Fruit fly (Drosophila melanogaster) whole organism, embryonic: ENCODE measurements around the gene CG4218.

ENCODE experiments used
- Ada2b ChIP-seq: fragments of 200-800 bp; sonication (Bioruptor generic); IDR thresholded peaks from 2 replicates; pipeline ENCODE4 v1.3.6; 2022; ENCODE audit warnings: missing biosample characterization, missing genetic modification characterization
- Asciz ChIP-seq: fragments of 200-800 bp; sonication (Bioruptor generic); optimal IDR thresholded peaks from 2 replicates; lab custom pipeline; 2017; ENCODE audit warnings: missing biosample characterization, mild to moderate bottlenecking, missing genetic modification characterization, missing genetic modification reagents
- B-H2 ChIP-seq: fragments of 200-800 bp; sonication (Bioruptor generic); optimal IDR thresholded peaks from 2 replicates; lab custom pipeline; 2018; ENCODE audit warnings: missing biosample characterization, mild to moderate bottlenecking, missing genetic modification characterization
- CG10147 ChIP-seq: fragments of 200-800 bp; sonication (Bioruptor generic); optimal IDR thresholded peaks from 2 replicates; lab custom pipeline; 2019; ENCODE audit warnings: missing biosample characterization, mild to moderate bottlenecking, missing genetic modification characterization, moderate library complexity
- CG11560 ChIP-seq: fragments of 200-800 bp; sonication (Bioruptor generic); IDR thresholded peaks from 3 replicates; pipeline ENCODE4 v1.3.6; 2022; ENCODE audit warnings: missing biosample characterization, missing genetic modification characterization
- CG12659 ChIP-seq: fragments of 200-800 bp; sonication (Bioruptor generic); optimal IDR thresholded peaks from 3 replicates; lab custom pipeline; 2017; ENCODE audit warnings: mild to moderate bottlenecking, missing biosample characterization, missing genetic modification reagents, missing genetic modification characterization
- CG12769 ChIP-seq: fragments of 200-800 bp; sonication (Bioruptor generic); optimal IDR thresholded peaks from 2 replicates; lab custom pipeline; 2019; ENCODE audit warnings: missing biosample characterization, mild to moderate bottlenecking, missing genetic modification characterization, moderate library complexity
- CG15696 ChIP-seq: fragments of 200-800 bp; sonication (Bioruptor generic); optimal IDR thresholded peaks from 2 replicates; lab custom pipeline; 2019; ENCODE audit warnings: missing biosample characterization, mild to moderate bottlenecking, missing genetic modification characterization, moderate library complexity
- CG2889 ChIP-seq: fragments of 200-800 bp; sonication (Bioruptor generic); IDR thresholded peaks from 3 replicates; pipeline ENCODE4 v1.3.6; 2022; ENCODE audit warnings: missing biosample characterization, missing genetic modification characterization
- CG30020 ChIP-seq: fragments of 200-800 bp; optimal IDR thresholded peaks from 2 replicates; lab custom pipeline; 2019; ENCODE audit warnings: missing biosample characterization, mild to moderate bottlenecking, missing genetic modification characterization, moderate library complexity
- CG30431 ChIP-seq: fragments of 200-800 bp; sonication (Bioruptor generic); optimal IDR thresholded peaks from 2 replicates; lab custom pipeline; 2017; ENCODE audit warnings: missing biosample characterization, missing genetic modification characterization
- CG3407 ChIP-seq: fragments of 200-800 bp; sonication (Bioruptor generic); optimal IDR thresholded peaks from 2 replicates; lab custom pipeline; 2018; ENCODE audit warnings: missing biosample characterization, mild to moderate bottlenecking, missing genetic modification characterization
- CG4617 ChIP-seq: fragments of 200-800 bp; sonication (Bioruptor generic); optimal IDR thresholded peaks from 3 replicates; lab custom pipeline; 2016; ENCODE audit warnings: missing biosample characterization, missing genetic modification characterization, borderline replicate concordance
- CG6654 ChIP-seq: fragments of 200-800 bp; sonication (Bioruptor generic); optimal IDR thresholded peaks from 2 replicates; lab custom pipeline; 2017; ENCODE audit warnings: missing biosample characterization, mild to moderate bottlenecking, missing genetic modification characterization
- CG7271 ChIP-seq: fragments of 200-800 bp; sonication (Bioruptor generic); optimal IDR thresholded peaks from 2 replicates; lab custom pipeline; 2018; ENCODE audit warnings: missing biosample characterization, mild to moderate bottlenecking, missing genetic modification characterization, moderate library complexity
- CG7372 ChIP-seq: fragments of 200-800 bp; sonication (Bioruptor generic); IDR thresholded peaks from 2 replicates; pipeline ENCODE4 v1.3.6; 2022; ENCODE audit warnings: missing biosample characterization, missing genetic modification characterization
- CG9609 ChIP-seq: fragments of 200-800 bp; sonication (Bioruptor generic); optimal IDR thresholded peaks from 3 replicates; lab custom pipeline; 2016; ENCODE audit warnings: missing biosample characterization, missing genetic modification characterization
- CG9797 ChIP-seq: fragments of 200-800 bp; sonication (Bioruptor generic); optimal IDR thresholded peaks from 3 replicates; lab custom pipeline; 2018; ENCODE audit warnings: missing biosample characterization, mild to moderate bottlenecking, missing genetic modification characterization
- CG9876 ChIP-seq: fragments of 200-800 bp; sonication (Bioruptor generic); optimal IDR thresholded peaks from 2 replicates; lab custom pipeline; 2016; ENCODE audit warnings: missing biosample characterization, missing genetic modification characterization
- Chrac-16 ChIP-seq: fragments of 200-800 bp; sonication (Bioruptor generic); optimal IDR thresholded peaks from 3 replicates; lab custom pipeline; 2016; ENCODE audit warnings: missing biosample characterization, missing genetic modification characterization
- Dfd ChIP-seq, 2 experiments: fragments of >200 bp; optimal IDR thresholded peaks; 2 replicates each; lab custom pipeline; 2017; ENCODE audit warnings: missing biosample characterization in 2 of 2, missing genetic modification characterization in 2 of 2
- Doc2 ChIP-seq: fragments of 200-800 bp; sonication (Bioruptor generic); IDR thresholded peaks from 2 replicates; pipeline ENCODE4 v1.3.6; 2022; ENCODE audit warnings: missing biosample characterization, missing genetic modification characterization
- Fer3 ChIP-seq: fragments of 200-800 bp; sonication (Bioruptor generic); optimal IDR thresholded peaks from 2 replicates; lab custom pipeline; 2018; ENCODE audit warnings: missing biosample characterization, mild to moderate bottlenecking, missing genetic modification characterization, moderate library complexity
- H2.0 ChIP-seq: fragments of 200-800 bp; sonication (Bioruptor generic); IDR thresholded peaks from 2 replicates; pipeline ENCODE4 v1.3.6; 2022; ENCODE audit warnings: missing biosample characterization, missing genetic modification characterization
- HLH54F ChIP-seq: fragments of 200-800 bp; sonication (Bioruptor generic); optimal IDR thresholded peaks from 3 replicates; lab custom pipeline; 2016; ENCODE audit warnings: missing biosample characterization, missing genetic modification characterization
- Rx ChIP-seq: fragments of 200-800 bp; sonication (Bioruptor generic); IDR thresholded peaks from 2 replicates; pipeline ENCODE4 v1.3.6; 2022; ENCODE audit warnings: missing biosample characterization, missing genetic modification characterization
- Sin3A ChIP-seq: fragments of >200 bp; optimal IDR thresholded peaks from 2 replicates; lab custom pipeline; 2018
- Sry-δ ChIP-seq: fragments of 200-800 bp; sonication (Bioruptor generic); optimal IDR thresholded peaks from 2 replicates; lab custom pipeline; 2016; ENCODE audit warnings: missing biosample characterization, missing genetic modification characterization
- Ssrp ChIP-seq: fragments of 200-800 bp; sonication (Bioruptor generic); optimal IDR thresholded peaks from 2 replicates; lab custom pipeline; 2018; ENCODE audit warnings: missing biosample characterization, mild to moderate bottlenecking, missing genetic modification characterization, moderate library complexity
- Trl ChIP-seq, 3 experiments: fragments of >200 bp in 2 of 3; fragments of 200-800 bp in 1 of 3; sonication (Bioruptor generic) in 1 of 3; optimal IDR thresholded peaks; 2 replicates in 1 of 3; 3 replicates in 2 of 3; lab custom pipeline; 2016 to 2017; ENCODE audit warnings: missing biosample characterization in 1 of 3, missing genetic modification characterization in 1 of 3
- YL-1 ChIP-seq: fragments of 200-800 bp; sonication (Bioruptor generic); optimal IDR thresholded peaks from 3 replicates; lab custom pipeline; 2017; ENCODE audit warnings: missing biosample characterization, mild to moderate bottlenecking, missing genetic modification characterization
- abd-A ChIP-seq: fragments of 200-800 bp; sonication (Bioruptor generic); optimal IDR thresholded peaks from 3 replicates; lab custom pipeline; 2019; ENCODE audit warnings: missing biosample characterization, mild to moderate bottlenecking, missing genetic modification characterization, moderate library complexity
- bowl ChIP-seq: fragments of 200-800 bp; sonication (Bioruptor generic); IDR thresholded peaks from 2 replicates; pipeline ENCODE4 v1.3.6; 2022; ENCODE audit warnings: missing biosample characterization, missing genetic modification characterization
- chm ChIP-seq: fragments of 200-800 bp; sonication (Bioruptor generic); IDR thresholded peaks from 2 replicates; pipeline ENCODE4 v1.3.6; 2022; ENCODE audit warnings: missing biosample characterization, missing genetic modification characterization
- cwo ChIP-seq: fragments of 200-800 bp; sonication (Bioruptor generic); optimal IDR thresholded peaks from 3 replicates; lab custom pipeline; 2017; ENCODE audit warnings: missing biosample characterization, missing genetic modification characterization, mild to moderate bottlenecking, moderate library complexity, missing genetic modification reagents
- dati ChIP-seq: fragments of 200-800 bp; sonication (Bioruptor generic); IDR thresholded peaks from 2 replicates; pipeline ENCODE4 v1.3.6; 2022; ENCODE audit warnings: missing biosample characterization, missing genetic modification characterization
- en ChIP-seq: fragments of 200-800 bp; sonication (Bioruptor generic); optimal IDR thresholded peaks from 2 replicates; lab custom pipeline; 2016; ENCODE audit warnings: missing biosample characterization, missing genetic modification characterization
- fd64A ChIP-seq: fragments of 200-800 bp; sonication (Bioruptor generic); optimal IDR thresholded peaks from 3 replicates; lab custom pipeline; 2018; ENCODE audit warnings: missing biosample characterization, mild to moderate bottlenecking, missing genetic modification characterization
- gcm2 ChIP-seq: fragments of 200-800 bp; sonication (Bioruptor generic); optimal IDR thresholded peaks from 2 replicates; lab custom pipeline; 2016; ENCODE audit warnings: missing biosample characterization, missing genetic modification characterization
- hb ChIP-seq: fragments of 200-800 bp; sonication (Bioruptor generic); IDR thresholded peaks from 3 replicates; pipeline ENCODE4 v1.3.6; 2022; ENCODE audit warnings: missing biosample characterization, missing genetic modification characterization; ENCODE audit not compliant: partially characterized antibody
- hkb ChIP-seq, 2 experiments: fragments of 200-800 bp in 1 of 2; fragments of >200 bp in 1 of 2; sonication (Bioruptor generic) in 1 of 2; IDR thresholded peaks in 1 of 2; optimal IDR thresholded peaks in 1 of 2; 2 replicates each; pipeline versions ENCODE4 v1.3.6 to Lab custom; 2017 to 2022; ENCODE audit warnings: missing biosample characterization in 1 of 2, missing genetic modification characterization in 1 of 2
- lilli ChIP-seq: fragments of 200-800 bp; sonication (Bioruptor generic); optimal IDR thresholded peaks from 3 replicates; lab custom pipeline; 2016; ENCODE audit warnings: missing biosample characterization, missing genetic modification characterization
- luna ChIP-seq: fragments of 200-800 bp; sonication (Bioruptor generic); optimal IDR thresholded peaks from 2 replicates; lab custom pipeline; 2016; ENCODE audit warnings: missing biosample characterization, missing genetic modification characterization
- nerfin-2 ChIP-seq: fragments of 200-800 bp; sonication (Bioruptor generic); IDR thresholded peaks from 2 replicates; pipeline ENCODE4 v1.3.6; 2022; ENCODE audit warnings: missing biosample characterization, missing genetic modification characterization; ENCODE audit not compliant: partially characterized antibody
- nmo ChIP-seq: fragments of 200-800 bp; sonication (Bioruptor generic); optimal IDR thresholded peaks from 2 replicates; lab custom pipeline; 2018; ENCODE audit warnings: missing biosample characterization, mild to moderate bottlenecking, missing genetic modification characterization, moderate library complexity
- oc ChIP-seq: fragments of 200-800 bp; sonication (Bioruptor generic); optimal IDR thresholded peaks from 2 replicates; lab custom pipeline; 2018; ENCODE audit warnings: missing biosample characterization, mild to moderate bottlenecking, missing genetic modification characterization, moderate library complexity
- peb ChIP-seq: fragments of 200-800 bp; sonication (Bioruptor generic); IDR thresholded peaks from 2 replicates; pipeline ENCODE4 v1.3.6; 2022; ENCODE audit warnings: missing biosample characterization, missing genetic modification characterization
- repo ChIP-seq: fragments of 200-800 bp; sonication (Bioruptor generic); optimal IDR thresholded peaks from 2 replicates; lab custom pipeline; 2016; ENCODE audit warnings: missing biosample characterization, missing genetic modification characterization
- sqz ChIP-seq: fragments of 200-800 bp; sonication (Bioruptor generic); optimal IDR thresholded peaks from 3 replicates; lab custom pipeline; 2018; ENCODE audit warnings: missing biosample characterization, mild to moderate bottlenecking, missing genetic modification characterization
- tna ChIP-seq: fragments of 200-800 bp; sonication (Bioruptor generic); IDR thresholded peaks from 2 replicates; pipeline ENCODE4 v1.3.6; 2022; ENCODE audit warnings: missing biosample characterization, missing genetic modification characterization; ENCODE audit not compliant: partially characterized antibody

Gene CG4218

dm6 chr2L:14500383-14500782 lies 48.5 kb downstream of the CG4218 start (continued):
- TF ChIP-seq Asciz (GFP tag; lab: Kevin White, UChicago), result peak; percentile 42
- TF ChIP-seq nerfin-2 (GFP tag; lab: Robert Waterston, UW), result no peak
- peak; percentile 2; the same call in 1 of the 2 replicates for TF ChIP-seq dati (GFP tag; lab: Robert Waterston, UW)
- 0 out of 2 replicates have a peak, but pooled peaks have one; percentile 37 for TF ChIP-seq chm
- no peak for TF ChIP-seq CG2889 (GFP tag; lab: Robert Waterston, UW)
- peak; percentile 68; the same call in 1 of the 2 replicates for TF ChIP-seq peb (GFP tag; lab: Robert Waterston, UW)
- TF ChIP-seq CG9609 (GFP tag; lab: Kevin White, UChicago), result peak; percentile 27
- TF ChIP-seq gcm2, result peak; percentile 56
- peak; percentile 67 for TF ChIP-seq Rx (GFP tag; lab: Robert Waterston, UW)
- TF ChIP-seq B-H2 (GFP tag; lab: Kevin White, UChicago), result no peak
- no peak for TF ChIP-seq luna (GFP tag; lab: Kevin White, UChicago)
- TF ChIP-seq CG30431 (GFP tag; lab: Kevin White, UChicago), result peak; percentile 18
- no peak for TF ChIP-seq bowl (GFP tag; lab: Robert Waterston, UW)
- TF ChIP-seq CG3407 (GFP tag; lab: Kevin White, UChicago), result peak; percentile 59
- no peak for TF ChIP-seq Doc2 (GFP tag; lab: Robert Waterston, UW)
- peak; percentile 65 for TF ChIP-seq CG7372 (GFP tag; lab: Robert Waterston, UW)
- peak; percentile 70 for TF ChIP-seq nmo (GFP tag; lab: Kevin White, UChicago)
- TF ChIP-seq CG15696 (tag; lab: Kevin White, UChicago), result no peak
- TF ChIP-seq abd-A (tag; lab: Kevin White, UChicago), result no peak
- no peak for TF ChIP-seq CG7271 (tag; lab: Kevin White, UChicago)
- TF ChIP-seq CG30020 (tag; lab: Kevin White, UChicago), result peak; percentile 9
- TF ChIP-seq oc (tag; lab: Kevin White, UChicago), result peak; percentile 66
- TF ChIP-seq Sry-δ (GFP tag; lab: Kevin White, UChicago), result no peak
- peak; percentile 68 for TF ChIP-seq Ssrp (tag; lab: Kevin White, UChicago)
- TF ChIP-seq Ada2b, result peak; percentile 71
- TF ChIP-seq YL-1 (GFP tag; lab: Kevin White, UChicago), result no peak
- TF ChIP-seq CG4617 (GFP tag; lab: Kevin White, UChicago), result peak; percentile 17
- TF ChIP-seq HLH54F (GFP tag; lab: Kevin White, UChicago), result peak; percentile 6
- no peak for TF ChIP-seq Dfd (GFP tag; optimal IDR thresholded peaks at IDR 0.05; lab: Kevin White, UChicago)
- no peak for TF ChIP-seq hkb (optimal IDR thresholded peaks at IDR 0.05; lab: Kevin White, UChicago)
- TF ChIP-seq hkb (GFP tag; IDR thresholded peaks at IDR 0.05; lab: Robert Waterston, UW), result peak; percentile 74
- TF ChIP-seq tna (GFP tag; lab: Robert Waterston, UW), result no peak
- TF ChIP-seq en (GFP tag; lab: Kevin White, UChicago), result no peak
- TF ChIP-seq Chrac-16 (GFP tag; lab: Kevin White, UChicago), result peak; percentile 38
- TF ChIP-seq lilli (GFP tag; lab: Kevin White, UChicago), result peak; percentile 55
- TF ChIP-seq CG9876 (GFP tag; lab: Kevin White, UChicago), result no peak
- TF ChIP-seq H2.0 (GFP tag; lab: Robert Waterston, UW), result peak; percentile 54
- TF ChIP-seq CG12769 (tag; lab: Kevin White, UChicago), result peak; percentile 74
- no peak for TF ChIP-seq CG6654 (GFP tag; lab: Kevin White, UChicago)
- TF ChIP-seq CG10147 (GFP tag; lab: Kevin White, UChicago), result peak; percentile 7
- no peak for TF ChIP-seq repo (GFP tag; lab: Kevin White, UChicago)
- peak; percentile 61 for TF ChIP-seq Fer3
- TF ChIP-seq CG11560 (tag; lab: Robert Waterston, UW), result no peak
- no peak for TF ChIP-seq CG9797 (GFP tag; lab: Kevin White, UChicago)
- TF ChIP-seq sqz (GFP tag; lab: Kevin White, UChicago), result peak; percentile 31
- TF ChIP-seq cwo (GFP tag; lab: Kevin White, UChicago), result peak; percentile 43
- peak; percentile 24 for TF ChIP-seq fd64A (GFP tag; lab: Kevin White, UChicago)
- TF ChIP-seq Trl (optimal IDR thresholded peaks at IDR 0.05; lab: Kevin White, UChicago), result no peak
- TF ChIP-seq Trl (GFP tag; optimal IDR thresholded peaks at IDR 0.05; lab: Kevin White, UChicago), result no peak
- TF ChIP-seq Sin3A (lab: Kevin White, UChicago), result no peak
- TF ChIP-seq hb, result no peak
- peak; percentile 52 for TF ChIP-seq CG12659 (GFP tag; lab: Kevin White, UChicago)
